Fruit fly (Drosophila melanogaster) whole organism, adult: ENCODE data around the gene CG14022.

ENCODE experiments used
- CG12768 ChIP-seq: fragments of 200-800 bp; sonication (Bioruptor generic); optimal IDR thresholded peaks from 2 replicates; lab custom pipeline; 2017; ENCODE audit warnings: missing biosample characterization, missing genetic modification characterization, mild to moderate bottlenecking, moderate library complexity, missing genetic modification reagents
- CG14711 ChIP-seq: fragments of 200-800 bp; sonication (Bioruptor generic); optimal IDR thresholded peaks from 2 replicates; lab custom pipeline; 2018; ENCODE audit warnings: missing biosample characterization, mild to moderate bottlenecking, missing genetic modification characterization, moderate library complexity
- CG1620 ChIP-seq: fragments of 200-800 bp; sonication (Bioruptor generic); optimal IDR thresholded peaks from 2 replicates; lab custom pipeline; 2016; ENCODE audit warnings: missing biosample characterization, missing genetic modification characterization
- CG33017 ChIP-seq: fragments of 200-800 bp; sonication (Bioruptor generic); optimal IDR thresholded peaks from 2 replicates; lab custom pipeline; 2018; ENCODE audit warnings: missing biosample characterization, mild to moderate bottlenecking, missing genetic modification characterization, moderate library complexity
- CG5204 ChIP-seq: fragments of 200-800 bp; sonication (Bioruptor generic); optimal IDR thresholded peaks from 2 replicates; lab custom pipeline; 2016; ENCODE audit warnings: missing biosample characterization, missing genetic modification characterization
- CG7045 ChIP-seq: fragments of 200-800 bp; sonication (Bioruptor generic); optimal IDR thresholded peaks from 2 replicates; lab custom pipeline; 2017; ENCODE audit warnings: missing biosample characterization, mild to moderate bottlenecking, missing genetic modification characterization
- Clk ChIP-seq: fragments of 200-800 bp; sonication (Bioruptor generic); optimal IDR thresholded peaks from 2 replicates; lab custom pipeline; 2017; ENCODE audit warnings: missing biosample characterization, missing genetic modification characterization
- Crg-1 ChIP-seq: fragments of 200-800 bp; sonication (Bioruptor generic); optimal IDR thresholded peaks from 2 replicates; lab custom pipeline; 2016; ENCODE audit warnings: missing biosample characterization, missing genetic modification characterization
- Hr96 ChIP-seq: fragments of 200-800 bp; sonication (Bioruptor generic); optimal IDR thresholded peaks from 2 replicates; lab custom pipeline; 2016; ENCODE audit warnings: missing biosample characterization, missing genetic modification characterization
- Mnt ChIP-seq: fragments of 200-800 bp; sonication (Bioruptor generic); optimal IDR thresholded peaks from 2 replicates; lab custom pipeline; 2016; ENCODE audit warnings: missing biosample characterization, mild to moderate bottlenecking, missing genetic modification characterization
- cic ChIP-seq: fragments of 200-800 bp; sonication (Bioruptor generic); optimal IDR thresholded peaks from 2 replicates; lab custom pipeline; 2017; ENCODE audit warnings: missing biosample characterization, mild to moderate bottlenecking, missing genetic modification characterization, moderate library complexity
- cnc ChIP-seq, 2 experiments: fragments of >200 bp; optimal IDR thresholded peaks; 2 replicates each; lab custom pipeline; 2017
- kay ChIP-seq: fragments of 200-800 bp; sonication (Bioruptor generic); peaks from one replicate; lab custom pipeline; 2016; ENCODE audit warnings: missing biosample characterization, missing genetic modification characterization, borderline replicate concordance

DNA sequence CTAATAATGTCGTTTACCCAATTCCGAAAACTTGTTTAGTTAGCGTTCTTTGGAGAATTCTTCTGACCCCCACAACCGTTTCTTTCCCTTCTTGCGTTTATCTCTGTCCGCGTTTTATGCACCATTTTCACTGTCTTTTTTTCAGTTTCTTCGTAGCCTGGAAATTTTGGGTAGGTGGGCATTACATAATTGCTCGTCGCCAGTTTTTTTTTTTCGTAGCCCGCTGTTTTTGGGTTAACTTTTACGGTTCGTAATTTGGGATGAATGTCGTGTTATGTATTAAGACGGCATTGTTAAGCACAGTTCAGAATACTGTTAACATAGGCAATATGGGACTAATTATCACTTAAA, 30.7 kb downstream of the CG14022 start:
- TF ChIP-seq Clk (GFP tag; lab: Kevin White, UChicago) (no peak), Crg-1 (no peak), cnc (optimal IDR thresholded peaks at IDR 0.05; lab: Kevin White, UChicago) (no peak), CG7045 (GFP tag; lab: Kevin White, UChicago) (no peak), Hr96 (GFP tag; lab: Kevin White, UChicago) (no peak), cic (GFP tag; lab: Kevin White, UChicago) (no peak), Mnt (no peak), CG1620 (no peak), kay (no peak), CG14711 (tag; lab: Kevin White, UChicago) (no peak), CG12768 (GFP tag; lab: Kevin White, UChicago) (no peak), CG5204 (GFP tag; lab: Kevin White, UChicago) (no peak), CG33017 (tag; lab: Kevin White, UChicago) (no peak)
